Fruit fly (Drosophila melanogaster): ENCODE measurements around the gene Tsp26A.
A peak's percentile ranks its signal among the peaks of the same experiment; 100 is the strongest.

The Tsp26A gene

dm6 chr2L:5986094-5986493 lies 13.9 kb upstream of the Tsp26A start, which contains the start of gene ifc (continued):
- TF ChIP-seq Stat92E (GFP tag; optimal IDR thresholded peaks at IDR 0.05) (peak in 1 of 3 experiments; percentile 14), CG6854 (GFP tag; optimal IDR thresholded peaks at IDR 0.05) (no peak), maf-S (GFP tag; optimal IDR thresholded peaks at IDR 0.05) (peak; percentile 43)

- TF ChIP-seq Hey (tag; optimal IDR thresholded peaks at IDR 0.05), result peak; percentile 40
- TF ChIP-seq CG1529 (GFP tag; optimal IDR thresholded peaks at IDR 0.05), result peak; percentile 86
- peak; percentile 21 for TF ChIP-seq cg (GFP tag; optimal IDR thresholded peaks at IDR 0.05)
- peak; percentile 4 for TF ChIP-seq CG15479 (GFP tag; optimal IDR thresholded peaks at IDR 0.05)
- TF ChIP-seq stwl (tag; optimal IDR thresholded peaks at IDR 0.05), result peak; percentile 30
- peak; percentile 27 for TF ChIP-seq sug (tag; optimal IDR thresholded peaks at IDR 0.05)
- peak in 1 of 2 experiments; percentile 47 for TF ChIP-seq Pdp1 (GFP tag; optimal IDR thresholded peaks at IDR 0.05)
- peak; percentile 32 for TF ChIP-seq CG18011 (GFP tag; optimal IDR thresholded peaks at IDR 0.05)
- TF ChIP-seq CG34376 (GFP tag; optimal IDR thresholded peaks at IDR 0.05), result peak; percentile 75
- no peak for TF ChIP-seq CG14710 (tag; optimal IDR thresholded peaks at IDR 0.05)
- peak; percentile 73 for TF ChIP-seq CG10267 (tag; optimal IDR thresholded peaks at IDR 0.05)
- peak; percentile 15 for TF ChIP-seq CG4282 (GFP tag; optimal IDR thresholded peaks at IDR 0.05)
- peak; percentile 72 for TF ChIP-seq gsb-n (tag; optimal IDR thresholded peaks at IDR 0.05)
- peak; percentile 87 for TF ChIP-seq exex (tag; optimal IDR thresholded peaks at IDR 0.05)
- TF ChIP-seq Doc3 (GFP tag; IDR thresholded peaks at IDR 0.05; ENCODE audit: partially characterized antibody), result no peak
- peak; percentile 1 for TF ChIP-seq pros (GFP tag; optimal IDR thresholded peaks at IDR 0.05)
- no peak for TF ChIP-seq Vsx1 (GFP tag; optimal IDR thresholded peaks at IDR 0.05)
- peak; percentile 51 for TF ChIP-seq Med (GFP tag)
- TF ChIP-seq CG17829 (tag; optimal IDR thresholded peaks at IDR 0.05), result no peak
- peak; percentile 85 for TF ChIP-seq CG3995 (GFP tag; optimal IDR thresholded peaks at IDR 0.05)
- peak; percentile 31 for TF ChIP-seq mirr (GFP tag; optimal IDR thresholded peaks at IDR 0.05)
- peak; percentile 28 for TF ChIP-seq kay (GFP tag; optimal IDR thresholded peaks at IDR 0.05)
- no peak for TF ChIP-seq HHEX (GFP tag; optimal IDR thresholded peaks at IDR 0.05)
Observed at dm6 chr2L:5986940-5987339, 13.1 kb upstream of the Tsp26A start.

- TF ChIP-seq Dbx (GFP tag; IDR thresholded peaks at IDR 0.05), result peak; percentile 16; the same call in 1 of the 3 replicates
- TF ChIP-seq chinmo (GFP tag; IDR thresholded peaks at IDR 0.05; ENCODE audit: partially characterized antibody), result peak; percentile 53; the same call in 1 of the 4 replicates
- no peak for TF ChIP-seq CG12659 (GFP tag; optimal IDR thresholded peaks at IDR 0.05)
- TF ChIP-seq CG34376 (GFP tag; optimal IDR thresholded peaks at IDR 0.05), result peak; percentile 36
- TF ChIP-seq cg (GFP tag; optimal IDR thresholded peaks at IDR 0.05), result no peak
- TF ChIP-seq CG9817 (tag; optimal IDR thresholded peaks at IDR 0.05), result no peak
- no peak for TF ChIP-seq CG12219 (GFP tag; optimal IDR thresholded peaks at IDR 0.05)
- peak; percentile 98 for TF ChIP-seq Hey (tag; optimal IDR thresholded peaks at IDR 0.05)
- TF ChIP-seq CG7928 (GFP tag; optimal IDR thresholded peaks at IDR 0.05), result no peak
- no peak for TF ChIP-seq CG30403 (GFP tag; optimal IDR thresholded peaks at IDR 0.05)
- TF ChIP-seq ci (GFP tag; IDR thresholded peaks at IDR 0.05), result 0 out of 3 replicates have a peak, but pooled peaks have one; percentile 21
- no peak for TF ChIP-seq CG9932 (GFP tag; IDR thresholded peaks at IDR 0.05)
- TF ChIP-seq odd (GFP tag; optimal IDR thresholded peaks at IDR 0.05), result no peak
- TF ChIP-seq CG16863 (GFP tag; optimal IDR thresholded peaks at IDR 0.05), result no peak
- no peak for TF ChIP-seq CG3065 (GFP tag; optimal IDR thresholded peaks at IDR 0.05)
- TF ChIP-seq CG3838 (GFP tag; optimal IDR thresholded peaks at IDR 0.05), result no peak
- TF ChIP-seq danr (GFP tag; IDR thresholded peaks at IDR 0.05), result no peak
- no peak for TF ChIP-seq Adf1 (GFP tag; IDR thresholded peaks at IDR 0.05)
- no peak for TF ChIP-seq Bteb2 (GFP tag; optimal IDR thresholded peaks at IDR 0.05)
- peak; percentile 77; the same call in 1 of the 3 replicates for TF ChIP-seq CG2199 (GFP tag; IDR thresholded peaks at IDR 0.05)
- no peak for TF ChIP-seq Sry-β (GFP tag; optimal IDR thresholded peaks at IDR 0.05)
- no peak for TF ChIP-seq br (optimal IDR thresholded peaks at IDR 0.05)
Observed at dm6 chr2L:5988115-5989092, 11.6 kb upstream of the Tsp26A start.
